Worm (Caenorhabditis elegans) whole organism, L4 larva: ENCODE results near the gene srt-52.

Experiments used
- F10B5.3 ChIP-seq: sonication (generic microtip); optimal IDR thresholded peaks from 2 replicates; lab custom pipeline; 2016; ENCODE audit warnings: mild to moderate bottlenecking, missing genetic modification characterization, missing compliant biosample characterization
- F44E2.7 ChIP-seq: fragments of 200-800 bp; sonication (Bioruptor generic); IDR thresholded peaks from 2 replicates; pipeline ENCODE4 v2.1.2; 2022; ENCODE audit warnings: missing genetic modification characterization, missing compliant biosample characterization
- F49E8.2 ChIP-seq: sonication (generic microtip); optimal IDR thresholded peaks from 2 replicates; lab custom pipeline; 2016; ENCODE audit warnings: missing compliant biosample characterization, mild to moderate bottlenecking, missing genetic modification characterization, borderline replicate concordance
- T20F7.1 ChIP-seq: fragments of 200-800 bp; sonication (Bioruptor generic); optimal IDR thresholded peaks from 2 replicates; lab custom pipeline; 2018; ENCODE audit warnings: mild to moderate bottlenecking, missing genetic modification characterization, missing compliant biosample characterization
- T26A8.4 ChIP-seq: fragments of 200-800 bp; sonication (Bioruptor generic); IDR thresholded peaks from 2 replicates; pipeline ENCODE4 v1.3.6; 2022; ENCODE audit warnings: missing genetic modification characterization, missing compliant biosample characterization
- Y48G9A.11 ChIP-seq: fragments of 200-800 bp; sonication (Bioruptor generic); IDR thresholded peaks from 2 replicates; pipeline ENCODE4 v1.3.6; 2022; ENCODE audit warnings: missing genetic modification reagents, missing genetic modification characterization, missing compliant biosample characterization
- Y75B8A.6 ChIP-seq: fragments of 200-800 bp; sonication (Bioruptor generic); IDR thresholded peaks from 2 replicates; pipeline ENCODE4 v1.3.6; 2022; ENCODE audit warnings: missing genetic modification reagents, missing genetic modification characterization, missing compliant biosample characterization
- ZK546.5 ChIP-seq, 2 experiments: sonication (generic microtip); optimal IDR thresholded peaks; 2 replicates each; lab custom pipeline; 2017; ENCODE audit warnings: missing biosample characterization in 2 of 2, missing genetic modification characterization in 2 of 2
- arid-1 ChIP-seq: fragments of 200-800 bp; sonication (Bioruptor generic); conservative IDR thresholded peaks from 2 replicates; pipeline ENCODE4 v1.3.6; 2022; ENCODE audit warnings: missing genetic modification reagents, missing genetic modification characterization, missing compliant biosample characterization
- ceh-20 ChIP-seq: fragments of 200-800 bp; sonication (Bioruptor generic); IDR thresholded peaks from 2 replicates; pipeline ENCODE4 v1.3.6; 2022; ENCODE audit warnings: missing genetic modification reagents, missing genetic modification characterization, missing compliant biosample characterization
- ceh-32 ChIP-seq: sonication (generic microtip); optimal IDR thresholded peaks from 2 replicates; lab custom pipeline; 2016; ENCODE audit warnings: mild to moderate bottlenecking, missing genetic modification characterization, missing compliant biosample characterization; ENCODE audit not compliant: poor library complexity
- ceh-44 ChIP-seq: fragments of 200-800 bp; sonication (Bioruptor generic); IDR thresholded peaks from 2 replicates; pipeline ENCODE4 v1.3.6; 2022; ENCODE audit warnings: missing genetic modification reagents, missing genetic modification characterization, missing compliant biosample characterization
- ces-1 ChIP-seq: fragments of 150-350 bp; sonication (generic microtip); optimal IDR thresholded peaks from 4 replicates; lab custom pipeline; 2014; ENCODE audit warnings: missing biosample characterization, missing genetic modification reagents, missing genetic modification characterization
- ctbp-1 ChIP-seq: fragments of 200-800 bp; sonication (Bioruptor generic); IDR thresholded peaks from 2 replicates; pipeline ENCODE4 v1.3.6; 2022; ENCODE audit warnings: missing genetic modification reagents, missing genetic modification characterization, missing compliant biosample characterization
- daf-12 ChIP-seq: fragments of 150-350 bp; optimal IDR thresholded peaks from 2 replicates; lab custom pipeline; 2014; ENCODE audit warnings: missing biosample characterization, missing genetic modification reagents, missing genetic modification characterization
- daf-8 ChIP-seq: fragments of 200-800 bp; sonication (Bioruptor generic); IDR thresholded peaks from 2 replicates; pipeline ENCODE4 v1.3.6; 2022; ENCODE audit warnings: missing genetic modification characterization, missing compliant biosample characterization
- dmd-9 ChIP-seq: fragments of 200-800 bp; sonication (Bioruptor generic); IDR thresholded peaks from 2 replicates; pipeline ENCODE4 v1.3.6; 2022; ENCODE audit warnings: missing genetic modification reagents, missing genetic modification characterization, missing compliant biosample characterization
- dpl-1 ChIP-seq: fragments of 150-350 bp; optimal IDR thresholded peaks from 2 replicates; lab custom pipeline; 2014; ENCODE audit warnings: missing biosample characterization, missing genetic modification reagents, missing genetic modification characterization
- dve-1 ChIP-seq: sonication (generic microtip); optimal IDR thresholded peaks from 2 replicates; lab custom pipeline; 2017; ENCODE audit warnings: antibody characterized with exemption, mild to moderate bottlenecking, missing genetic modification characterization, missing compliant biosample characterization; ENCODE audit not compliant: insufficient read depth
- egl-43 ChIP-seq: fragments of 200-800 bp; sonication (Bioruptor generic); IDR thresholded peaks from 2 replicates; pipeline ENCODE4 v1.3.6; 2022; ENCODE audit warnings: missing genetic modification reagents, missing genetic modification characterization, missing compliant biosample characterization
- fkh-10 ChIP-seq: fragments of 150-350 bp; optimal IDR thresholded peaks from 2 replicates; lab custom pipeline; 2014; ENCODE audit warnings: missing biosample characterization, missing genetic modification reagents, missing genetic modification characterization
- hif-1 ChIP-seq, 2 experiments: sonication (generic microtip); optimal IDR thresholded peaks; 2 replicates each; lab custom pipeline; 2016 to 2017; ENCODE audit warnings: missing compliant biosample characterization in 2 of 2, missing genetic modification characterization in 2 of 2, missing genetic modification reagents in 2 of 2, missing genotype in 2 of 2, mild to moderate bottlenecking in 1 of 2
- hlh-11 ChIP-seq: fragments of 200-800 bp; sonication (Bioruptor generic); optimal IDR thresholded peaks from 2 replicates; lab custom pipeline; 2018; ENCODE audit warnings: mild to moderate bottlenecking, missing genetic modification characterization, missing compliant biosample characterization
- hlh-30 ChIP-seq: sonication (generic microtip); optimal IDR thresholded peaks from 2 replicates; lab custom pipeline; 2017; ENCODE audit warnings: antibody characterized with exemption, mild to moderate bottlenecking, missing genetic modification characterization, missing compliant biosample characterization; ENCODE audit not compliant: insufficient read depth
- hmg-1.1 ChIP-seq: fragments of 200-800 bp; sonication (Bioruptor generic); IDR thresholded peaks from 2 replicates; pipeline ENCODE4 v1.3.6; 2022; ENCODE audit warnings: missing genetic modification reagents, missing genetic modification characterization, missing compliant biosample characterization
- lim-7 ChIP-seq: fragments of 200-800 bp; sonication (Bioruptor generic); IDR thresholded peaks from 2 replicates; pipeline ENCODE4 v1.3.6; 2022; ENCODE audit warnings: missing genetic modification characterization, missing compliant biosample characterization
- lin-1 ChIP-seq: fragments of 200-800 bp; sonication (Bioruptor generic); IDR thresholded peaks from 2 replicates; pipeline ENCODE4 v1.3.6; 2022; ENCODE audit warnings: missing genetic modification reagents, missing genetic modification characterization, missing compliant biosample characterization
- lin-29 ChIP-seq: fragments of 200-800 bp; sonication (Bioruptor generic); IDR thresholded peaks from 2 replicates; pipeline ENCODE4 v1.3.6; 2022; ENCODE audit warnings: missing genetic modification reagents, missing genetic modification characterization, missing compliant biosample characterization
- lin-38 ChIP-seq: fragments of 200-800 bp; sonication (Bioruptor generic); IDR thresholded peaks from 2 replicates; pipeline ENCODE4 v1.3.6; 2022; ENCODE audit warnings: missing genetic modification reagents, missing genetic modification characterization, missing compliant biosample characterization
- lir-3 ChIP-seq: sonication (generic microtip); optimal IDR thresholded peaks from 2 replicates; lab custom pipeline; 2016; ENCODE audit warnings: mild to moderate bottlenecking, missing genetic modification characterization, missing compliant biosample characterization
- lsy-2 ChIP-seq, 2 experiments: fragments of 150-350 bp in 1 of 2; sonication (generic microtip) in 1 of 2; optimal IDR thresholded peaks; 2 replicates each; lab custom pipeline; 2014 to 2017; ENCODE audit warnings: missing biosample characterization in 2 of 2, missing genetic modification characterization in 2 of 2
- madf-5 ChIP-seq, 2 experiments: fragments of 200-800 bp; sonication (Bioruptor generic); IDR thresholded peaks; 2 replicates each; pipeline ENCODE4 v1.3.6; 2022; ENCODE audit warnings: missing compliant biosample characterization in 2 of 2, missing genetic modification characterization in 2 of 2
- madf-9 ChIP-seq: fragments of 200-800 bp; sonication (Bioruptor generic); conservative IDR thresholded peaks from 2 replicates; pipeline ENCODE4 v1.3.6; 2022; ENCODE audit warnings: missing genetic modification reagents, missing genetic modification characterization, missing compliant biosample characterization
- mdl-1 ChIP-seq, 2 experiments: fragments of 150-350 bp in 1 of 2; sonication (generic microtip) in 1 of 2; optimal IDR thresholded peaks; 2 replicates each; lab custom pipeline; 2014 to 2017; ENCODE audit warnings: missing biosample characterization in 2 of 2, missing genetic modification characterization in 2 of 2
- mep-1 ChIP-seq: fragments of 150-350 bp; sonication (generic microtip); optimal IDR thresholded peaks from 3 replicates; lab custom pipeline; 2014; ENCODE audit warnings: missing biosample characterization, missing genetic modification characterization
- mes-2 ChIP-seq: sonication (generic microtip); optimal IDR thresholded peaks from 2 replicates; lab custom pipeline; 2016; ENCODE audit warnings: missing genotype, mild to moderate bottlenecking, missing genetic modification characterization, missing compliant biosample characterization; ENCODE audit not compliant: poor library complexity, severe bottlenecking
- nhr-10 ChIP-seq: fragments of 150-350 bp; optimal IDR thresholded peaks from 2 replicates; lab custom pipeline; 2014; ENCODE audit warnings: missing biosample characterization, missing genetic modification characterization
- nhr-102 ChIP-seq: sonication (generic microtip); optimal IDR thresholded peaks from 2 replicates; lab custom pipeline; 2016; ENCODE audit warnings: mild to moderate bottlenecking, missing genetic modification characterization, moderate library complexity, missing compliant biosample characterization
- nhr-11 ChIP-seq: fragments of 150-350 bp; optimal IDR thresholded peaks from 2 replicates; lab custom pipeline; 2014; ENCODE audit warnings: missing biosample characterization, missing genetic modification characterization
- nhr-237 ChIP-seq: sonication (generic microtip); optimal IDR thresholded peaks from 2 replicates; lab custom pipeline; 2017; ENCODE audit warnings: missing biosample characterization, missing genetic modification characterization
- nhr-42 ChIP-seq: fragments of 200-800 bp; sonication (Bioruptor generic); IDR thresholded peaks from 2 replicates; pipeline ENCODE4 v1.3.6; 2022; ENCODE audit warnings: missing genetic modification characterization, missing compliant biosample characterization
- nhr-48 ChIP-seq: sonication (generic microtip); optimal IDR thresholded peaks from 2 replicates; lab custom pipeline; 2016; ENCODE audit warnings: mild to moderate bottlenecking, missing genetic modification characterization, missing compliant biosample characterization
- nhr-77 ChIP-seq: fragments of 150-350 bp; optimal IDR thresholded peaks from 2 replicates; lab custom pipeline; 2014; ENCODE audit warnings: missing biosample characterization, missing genetic modification characterization
- pqm-1 ChIP-seq: sonication (generic microtip); optimal IDR thresholded peaks from 2 replicates; lab custom pipeline; 2017; ENCODE audit warnings: missing biosample characterization, missing genetic modification characterization
- skn-1 ChIP-seq: fragments of 150-350 bp; optimal IDR thresholded peaks from 2 replicates; lab custom pipeline; 2014; ENCODE audit warnings: missing biosample characterization, missing genetic modification characterization
- spr-1 ChIP-seq: sonication (generic microtip); optimal IDR thresholded peaks from 2 replicates; lab custom pipeline; 2016; ENCODE audit warnings: mild to moderate bottlenecking, missing genetic modification characterization, missing compliant biosample characterization
- unc-39 ChIP-seq: sonication (generic microtip); optimal IDR thresholded peaks from 2 replicates; lab custom pipeline; 2017; ENCODE audit warnings: missing biosample characterization, missing genetic modification characterization
- unc-62 ChIP-seq, 3 experiments: fragments of 150-350 bp in 1 of 3; sonication (generic microtip); optimal IDR thresholded peaks in 2 of 3; peaks in 1 of 3; 1 replicate in 1 of 3; 2 replicates in 2 of 3; lab custom pipeline; 2014 to 2017; ENCODE audit warnings: missing biosample characterization in 3 of 3, missing genetic modification characterization in 3 of 3, missing genetic modification reagents in 3 of 3, missing genotype in 1 of 3
- vab-7 ChIP-seq: fragments of 200-800 bp; sonication (Bioruptor generic); IDR thresholded peaks from 2 replicates; pipeline ENCODE4 v1.3.6; 2022; ENCODE audit warnings: missing genetic modification reagents, missing genetic modification characterization, missing compliant biosample characterization

The srt-52 gene

DNA sequence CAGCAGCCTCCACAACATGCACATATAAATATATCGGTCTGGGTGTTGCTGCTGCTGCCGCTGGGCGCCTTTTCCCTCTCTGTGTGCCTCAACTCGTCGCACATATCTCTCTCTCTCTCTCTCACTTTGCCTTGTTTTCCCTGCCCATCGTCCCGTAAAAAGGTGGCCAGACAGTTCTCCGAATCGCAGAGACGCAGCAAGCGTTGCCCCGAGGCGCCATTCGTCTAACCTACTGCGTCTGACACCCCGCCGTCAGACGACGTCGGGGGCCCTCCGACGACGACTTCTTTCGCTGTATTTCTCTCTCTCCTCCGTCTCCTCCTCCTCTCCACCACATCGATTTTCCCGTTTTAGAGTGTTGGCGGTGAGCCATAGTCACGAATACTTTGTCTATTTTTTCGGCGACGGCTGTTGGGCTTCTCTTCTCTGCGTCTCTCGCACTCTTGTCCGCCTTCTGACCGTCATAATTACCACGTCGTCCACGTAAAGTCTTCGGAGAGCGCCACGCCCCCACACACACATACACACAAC is 47.1 kb downstream of the srt-52 start, which contains the start of gene B0348.10 (continued):
- TF ChIP-seq ceh-44 (GFP tag; lab: Robert Waterston, UW) = peak; percentile 57; the same call in 1 of the 2 replicates
- peak; percentile 30 for TF ChIP-seq ceh-32 (tag; lab: Kevin White, UChicago)
- TF ChIP-seq Y75B8A.6 (GFP tag; lab: Robert Waterston, UW) = no peak
- peak; percentile 54 for TF ChIP-seq nhr-11 (tag; lab: Kevin White, UChicago)
- TF ChIP-seq dve-1 (tag; lab: Kevin White, UChicago) = peak; percentile 55
- TF ChIP-seq Y48G9A.11 (GFP tag; lab: Robert Waterston, UW) = no peak
- TF ChIP-seq ces-1 (GFP tag; lab: Kevin White, UChicago) = no peak
- peak; percentile 41 for TF ChIP-seq fkh-10 (GFP tag; lab: Kevin White, UChicago)
- no peak for TF ChIP-seq F44E2.7
- 0 out of 2 replicates have a peak, but pooled peaks have one; percentile 22 for TF ChIP-seq ceh-20 (GFP tag; lab: Robert Waterston, UW)
- TF ChIP-seq hif-1 (tag; optimal IDR thresholded peaks at IDR 0.05; lab: Kevin White, UChicago) = peak in 1 of 2 experiments; percentile 61
- TF ChIP-seq mes-2 (tag; lab: Kevin White, UChicago) = peak; percentile 61
- peak; percentile 86 for TF ChIP-seq hmg-1.1 (GFP tag; lab: Robert Waterston, UW)
- TF ChIP-seq lsy-2 (tag; optimal IDR thresholded peaks at IDR 0.05; lab: Kevin White, UChicago) = peak; percentile 47 to 69
- no peak for TF ChIP-seq skn-1
- TF ChIP-seq ctbp-1 = peak; percentile 77
- no peak for TF ChIP-seq unc-39 (tag; lab: Kevin White, UChicago)
- peak; percentile 20 for TF ChIP-seq nhr-102 (tag; lab: Kevin White, UChicago)
- TF ChIP-seq nhr-42 (GFP tag; lab: Robert Waterston, UW) = no peak
- no peak for TF ChIP-seq lin-1 (GFP tag; lab: Robert Waterston, UW)
- TF ChIP-seq hlh-30 (tag; lab: Kevin White, UChicago) = peak; percentile 81
- no peak for TF ChIP-seq daf-12 (tag; lab: Kevin White, UChicago)
- TF ChIP-seq F49E8.2 = no peak
- 0 out of 2 replicates have a peak, but pooled peaks have one; percentile 46 for TF ChIP-seq lim-7 (GFP tag; lab: Robert Waterston, UW)
- TF ChIP-seq F10B5.3 (tag; lab: Kevin White, UChicago) = no peak
- peak; percentile 58 for TF ChIP-seq spr-1
- TF ChIP-seq T26A8.4 (GFP tag; lab: Robert Waterston, UW) = peak; percentile 48; the same call in 1 of the 2 replicates
- peak; percentile 49 for TF ChIP-seq nhr-77 (tag; lab: Kevin White, UChicago)
- TF ChIP-seq daf-8 (GFP tag; lab: Robert Waterston, UW) = 0 out of 2 replicates have a peak, but pooled peaks have one; percentile 32
- no peak for TF ChIP-seq nhr-237 (tag; lab: Kevin White, UChicago)
- TF ChIP-seq pqm-1 = no peak
- TF ChIP-seq mep-1 = peak; percentile 78
- TF ChIP-seq lir-3 (tag; lab: Kevin White, UChicago) = peak; percentile 4
- no peak for TF ChIP-seq nhr-10 (tag; lab: Kevin White, UChicago)
- peak; percentile 67 for TF ChIP-seq dpl-1
- peak; percentile 43; the same call in 1 of the 2 replicates for TF ChIP-seq madf-9 (GFP tag; lab: Robert Waterston, UW)
- TF ChIP-seq T20F7.1 (GFP tag; lab: Kevin White, UChicago) = no peak
- TF ChIP-seq unc-62 (GFP tag; optimal IDR thresholded peaks at IDR 0.05 in 1 of 2; lab: Kevin White, UChicago) = peak in 1 of 2 experiments; percentile 97
- no peak for TF ChIP-seq unc-62 (tag; optimal IDR thresholded peaks at IDR 0.05; lab: Kevin White, UChicago)
- no peak for TF ChIP-seq madf-5 (GFP tag; IDR thresholded peaks at IDR 0.05; lab: Robert Waterston, UW)
- TF ChIP-seq dmd-9 (GFP tag; lab: Robert Waterston, UW) = no peak
- 0 out of 2 replicates have a peak, but pooled peaks have one; percentile 33 for TF ChIP-seq arid-1
- TF ChIP-seq egl-43 (GFP tag; lab: Robert Waterston, UW) = peak; percentile 73; the same call in 1 of the 2 replicates
- no peak for TF ChIP-seq ZK546.5 (tag; optimal IDR thresholded peaks at IDR 0.05; lab: Kevin White, UChicago)
- TF ChIP-seq nhr-48 (tag; lab: Kevin White, UChicago) = peak; percentile 64
- peak; percentile 6 to 11 for TF ChIP-seq mdl-1 (tag; optimal IDR thresholded peaks at IDR 0.05; lab: Kevin White, UChicago)
- TF ChIP-seq lin-38 (GFP tag; lab: Robert Waterston, UW) = peak; percentile 55
- peak; percentile 83 for TF ChIP-seq hlh-11 (tag; lab: Kevin White, UChicago)
- TF ChIP-seq vab-7 = no peak
- TF ChIP-seq lin-29 (GFP tag; lab: Robert Waterston, UW) = no peak
